Fruit fly (Drosophila melanogaster) whole organism, embryonic: ENCODE results near the gene Pisd.
A peak's percentile ranks its signal among the peaks of the same experiment; 100 is the strongest.

Experiments used
- Atf3 ChIP-seq: fragments of 200-800 bp; sonication (Bioruptor generic); optimal IDR thresholded peaks from 3 replicates; lab custom pipeline; 2016; ENCODE audit warnings: missing biosample characterization, missing genetic modification characterization
- Bgb ChIP-seq: fragments of 200-800 bp; sonication (Bioruptor generic); IDR thresholded peaks from 2 replicates; pipeline ENCODE4 v1.3.6; 2022; ENCODE audit warnings: missing biosample characterization, missing genetic modification characterization; ENCODE audit not compliant: partially characterized antibody
- CG10959 ChIP-seq: fragments of 200-800 bp; sonication (Bioruptor generic); IDR thresholded peaks from 2 replicates; pipeline ENCODE4 v1.3.6; 2022; ENCODE audit warnings: missing biosample characterization, missing genetic modification characterization
- CG12219 ChIP-seq: fragments of 200-800 bp; sonication (Bioruptor generic); optimal IDR thresholded peaks from 3 replicates; lab custom pipeline; 2018; ENCODE audit warnings: missing biosample characterization, mild to moderate bottlenecking, missing genetic modification characterization
- CG12659 ChIP-seq: fragments of 200-800 bp; sonication (Bioruptor generic); optimal IDR thresholded peaks from 3 replicates; lab custom pipeline; 2017; ENCODE audit warnings: mild to moderate bottlenecking, missing biosample characterization, missing genetic modification reagents, missing genetic modification characterization
- CG12942 ChIP-seq: fragments of 200-800 bp; sonication (Bioruptor generic); optimal IDR thresholded peaks from 3 replicates; lab custom pipeline; 2016; ENCODE audit warnings: missing biosample characterization, missing genetic modification characterization
- CG14014 ChIP-seq: fragments of 200-800 bp; sonication (Bioruptor generic); IDR thresholded peaks from 2 replicates; pipeline ENCODE4 v1.3.6; 2022; ENCODE audit warnings: missing biosample characterization, missing genetic modification characterization
- CG1603 ChIP-seq: fragments of 200-800 bp; sonication (Bioruptor generic); optimal IDR thresholded peaks from 2 replicates; lab custom pipeline; 2019; ENCODE audit warnings: missing biosample characterization, mild to moderate bottlenecking, missing genetic modification characterization, moderate library complexity
- CG18619 ChIP-seq: fragments of 200-800 bp; sonication (Bioruptor generic); optimal IDR thresholded peaks from 3 replicates; lab custom pipeline; 2017; ENCODE audit warnings: missing biosample characterization, mild to moderate bottlenecking, missing genetic modification characterization
- CG2129 ChIP-seq: fragments of 200-800 bp; sonication (Bioruptor generic); IDR thresholded peaks from 2 replicates; pipeline ENCODE4 v1.3.6; 2022; ENCODE audit warnings: missing biosample characterization, missing genetic modification characterization; ENCODE audit not compliant: partially characterized antibody
- CG30020 ChIP-seq: fragments of 200-800 bp; optimal IDR thresholded peaks from 2 replicates; lab custom pipeline; 2019; ENCODE audit warnings: missing biosample characterization, mild to moderate bottlenecking, missing genetic modification characterization, moderate library complexity
- CG34376 ChIP-seq: fragments of 200-800 bp; sonication (Bioruptor generic); optimal IDR thresholded peaks from 2 replicates; lab custom pipeline; 2018; ENCODE audit warnings: missing biosample characterization, mild to moderate bottlenecking, missing genetic modification characterization
- CG6765 ChIP-seq: fragments of 200-800 bp; sonication (Bioruptor generic); optimal IDR thresholded peaks from 3 replicates; lab custom pipeline; 2017; ENCODE audit warnings: missing biosample characterization, mild to moderate bottlenecking, missing genetic modification characterization
- CG7928 ChIP-seq: fragments of 200-800 bp; sonication (Bioruptor generic); optimal IDR thresholded peaks from 2 replicates; lab custom pipeline; 2017; ENCODE audit warnings: missing biosample characterization, mild to moderate bottlenecking, missing genetic modification characterization
- CG7963 ChIP-seq: fragments of 200-800 bp; sonication (Bioruptor generic); IDR thresholded peaks from 3 replicates; pipeline ENCODE4 v1.3.6; 2022; ENCODE audit warnings: missing biosample characterization, missing genetic modification characterization; ENCODE audit not compliant: partially characterized antibody
- CG8924 ChIP-seq: fragments of 200-800 bp; optimal IDR thresholded peaks from 3 replicates; lab custom pipeline; 2019; ENCODE audit warnings: missing biosample characterization, mild to moderate bottlenecking, missing genetic modification characterization, moderate library complexity
- CG9609 ChIP-seq: fragments of 200-800 bp; sonication (Bioruptor generic); optimal IDR thresholded peaks from 3 replicates; lab custom pipeline; 2016; ENCODE audit warnings: missing biosample characterization, missing genetic modification characterization
- CoRest ChIP-seq: fragments of 200-800 bp; sonication (Bioruptor generic); optimal IDR thresholded peaks from 3 replicates; lab custom pipeline; 2018; ENCODE audit warnings: missing biosample characterization, mild to moderate bottlenecking, missing genetic modification characterization, moderate library complexity
- Dip2 ChIP-seq: fragments of 200-800 bp; sonication (Bioruptor generic); IDR thresholded peaks from 2 replicates; pipeline ENCODE4 v1.3.6; 2022; ENCODE audit warnings: missing biosample characterization, missing genetic modification characterization
- Drgx ChIP-seq: fragments of 200-800 bp; sonication (Bioruptor generic); IDR thresholded peaks from 2 replicates; pipeline ENCODE4 v1.3.6; 2022; ENCODE audit warnings: missing biosample characterization, missing genetic modification characterization
- HLH4C ChIP-seq: fragments of 200-800 bp; sonication (Bioruptor generic); IDR thresholded peaks from 3 replicates; pipeline ENCODE4 v1.3.6; 2022; ENCODE audit warnings: missing biosample characterization, missing genetic modification characterization; ENCODE audit not compliant: partially characterized antibody
- Hsf ChIP-seq: fragments of 200-800 bp; sonication (Bioruptor generic); optimal IDR thresholded peaks from 3 replicates; lab custom pipeline; 2016; ENCODE audit warnings: missing biosample characterization, missing genetic modification characterization
- Myb ChIP-seq: fragments of 200-800 bp; sonication (Bioruptor generic); optimal IDR thresholded peaks from 2 replicates; lab custom pipeline; 2016; ENCODE audit warnings: missing biosample characterization, missing genetic modification characterization
- Oaz ChIP-seq: fragments of 200-800 bp; sonication (Bioruptor generic); IDR thresholded peaks from 2 replicates; pipeline ENCODE4 v1.3.6; 2022; ENCODE audit warnings: missing biosample characterization, missing genetic modification characterization
- Optix ChIP-seq: fragments of 200-800 bp; sonication (Bioruptor generic); IDR thresholded peaks from 3 replicates; pipeline ENCODE4 v1.3.6; 2022; ENCODE audit warnings: missing biosample characterization, missing genetic modification characterization
- Ravus ChIP-seq: fragments of 200-800 bp; sonication (Bioruptor generic); IDR thresholded peaks from 2 replicates; pipeline ENCODE4 v1.3.6; 2022; ENCODE audit warnings: missing biosample characterization, missing genetic modification characterization
- Xrp1 ChIP-seq: fragments of 200-800 bp; sonication (Bioruptor generic); IDR thresholded peaks from 2 replicates; pipeline ENCODE4 v1.3.6; 2022; ENCODE audit warnings: missing biosample characterization, missing genetic modification characterization
- ab ChIP-seq: fragments of 200-800 bp; sonication (Bioruptor generic); optimal IDR thresholded peaks from 2 replicates; lab custom pipeline; 2016; ENCODE audit warnings: missing biosample characterization, missing genetic modification characterization
- ara ChIP-seq: fragments of 200-800 bp; sonication (Bioruptor generic); IDR thresholded peaks from 2 replicates; pipeline ENCODE4 v1.3.6; 2022; ENCODE audit warnings: missing biosample characterization, missing genetic modification characterization
- bbx ChIP-seq: fragments of 200-800 bp; sonication (Bioruptor generic); IDR thresholded peaks from 2 replicates; pipeline ENCODE4 v1.3.6; 2022; ENCODE audit warnings: missing biosample characterization, missing genetic modification characterization; ENCODE audit not compliant: partially characterized antibody
- corto ChIP-seq: fragments of 200-800 bp; sonication (Bioruptor generic); optimal IDR thresholded peaks from 2 replicates; lab custom pipeline; 2016; ENCODE audit warnings: missing biosample characterization, mild to moderate bottlenecking, missing genetic modification characterization, moderate library complexity
- crp ChIP-seq, 2 experiments: fragments of 200-800 bp; sonication (Bioruptor generic); optimal IDR thresholded peaks; 2 replicates in 1 of 2; 3 replicates in 1 of 2; lab custom pipeline; 2017; ENCODE audit warnings: missing biosample characterization in 2 of 2, missing genetic modification characterization in 2 of 2, mild to moderate bottlenecking in 1 of 2, moderate library complexity in 1 of 2
- cwo ChIP-seq: fragments of 200-800 bp; sonication (Bioruptor generic); optimal IDR thresholded peaks from 3 replicates; lab custom pipeline; 2017; ENCODE audit warnings: missing biosample characterization, missing genetic modification characterization, mild to moderate bottlenecking, moderate library complexity, missing genetic modification reagents
- eyg ChIP-seq: fragments of 200-800 bp; sonication (Bioruptor generic); optimal IDR thresholded peaks from 3 replicates; lab custom pipeline; 2016; ENCODE audit warnings: missing biosample characterization, missing genetic modification characterization
- fd64A ChIP-seq: fragments of 200-800 bp; sonication (Bioruptor generic); optimal IDR thresholded peaks from 3 replicates; lab custom pipeline; 2018; ENCODE audit warnings: missing biosample characterization, mild to moderate bottlenecking, missing genetic modification characterization
- gsb ChIP-seq: fragments of 200-800 bp; sonication (Bioruptor generic); IDR thresholded peaks from 2 replicates; pipeline ENCODE4 v1.3.6; 2022; ENCODE audit warnings: missing biosample characterization, missing genetic modification characterization
- knrl ChIP-seq: fragments of 200-800 bp; sonication (Bioruptor generic); IDR thresholded peaks from 3 replicates; pipeline ENCODE4 v1.3.6; 2022; ENCODE audit warnings: missing biosample characterization, missing genetic modification characterization; ENCODE audit not compliant: partially characterized antibody
- lola ChIP-seq, 3 experiments: fragments of >200 bp in 2 of 3; fragments of 200-800 bp in 1 of 3; sonication (Bioruptor generic) in 1 of 3; optimal IDR thresholded peaks; 2 replicates each; lab custom pipeline; 2017 to 2019; ENCODE audit warnings: missing biosample characterization in 3 of 3, missing genetic modification characterization in 3 of 3, mild to moderate bottlenecking in 1 of 3, moderate library complexity in 1 of 3
- maf-S ChIP-seq: fragments of 200-800 bp; sonication (Bioruptor generic); optimal IDR thresholded peaks from 2 replicates; lab custom pipeline; 2016; ENCODE audit warnings: missing biosample characterization, missing genetic modification characterization
- p53 ChIP-seq: fragments of 200-800 bp; sonication (Bioruptor generic); optimal IDR thresholded peaks from 2 replicates; lab custom pipeline; 2016; ENCODE audit warnings: missing biosample characterization, missing genetic modification characterization
- pan ChIP-seq, 4 experiments: fragments of >200 bp in 3 of 4; fragments of 200-800 bp in 1 of 4; sonication (Bioruptor generic) in 1 of 4; optimal IDR thresholded peaks in 3 of 4; IDR thresholded peaks in 1 of 4; 2 replicates each; pipeline versions ENCODE4 v1.3.6 to Lab custom; 2017 to 2022; ENCODE audit warnings: missing biosample characterization in 2 of 4, missing genetic modification characterization in 2 of 4, mixed read lengths in 1 of 4
- pfk ChIP-seq: fragments of 200-800 bp; sonication (Bioruptor generic); optimal IDR thresholded peaks from 2 replicates; lab custom pipeline; 2018; ENCODE audit warnings: missing biosample characterization, mild to moderate bottlenecking, missing genetic modification characterization, moderate library complexity
- sc ChIP-seq, 3 experiments: fragments of >200 bp in 2 of 3; fragments of 200-800 bp in 1 of 3; sonication (Bioruptor generic) in 1 of 3; optimal IDR thresholded peaks; 2 replicates in 2 of 3; 3 replicates in 1 of 3; lab custom pipeline; 2017; ENCODE audit warnings: mild to moderate bottlenecking in 1 of 3, missing biosample characterization in 1 of 3, missing genetic modification characterization in 1 of 3, missing genetic modification reagents in 1 of 3
- slp2 ChIP-seq: fragments of 200-800 bp; sonication (Bioruptor generic); optimal IDR thresholded peaks from 2 replicates; lab custom pipeline; 2016; ENCODE audit warnings: missing biosample characterization, missing genetic modification characterization
- ssp ChIP-seq: fragments of 200-800 bp; sonication (Bioruptor generic); IDR thresholded peaks from 2 replicates; pipeline ENCODE4 v1.3.6; 2022; ENCODE audit warnings: missing biosample characterization, missing genetic modification characterization
- vnd ChIP-seq: fragments of 200-800 bp; sonication (Bioruptor generic); IDR thresholded peaks from 3 replicates; pipeline ENCODE4 v1.3.6; 2022; ENCODE audit warnings: missing biosample characterization, missing genetic modification characterization; ENCODE audit not compliant: partially characterized antibody
- vvl ChIP-seq: fragments of 200-800 bp; sonication (Bioruptor generic); IDR thresholded peaks from 2 replicates; pipeline ENCODE4 v1.3.6; 2022; ENCODE audit warnings: missing biosample characterization, missing genetic modification characterization
- zen ChIP-seq: fragments of 200-800 bp; sonication (Bioruptor generic); optimal IDR thresholded peaks from 3 replicates; lab custom pipeline; 2018; ENCODE audit warnings: missing biosample characterization, mild to moderate bottlenecking, missing genetic modification characterization, moderate library complexity

Pisd gene

dm6 chr3R:24047998-24048511, 2.5 kb upstream of the Pisd start, which contains the start of gene Rox8 (continued):
- no peak for TF ChIP-seq pan (optimal IDR thresholded peaks at IDR 0.05; lab: Kevin White, UChicago)
- no peak for TF ChIP-seq pan (GFP tag; optimal IDR thresholded peaks at IDR 0.05 in 1 of 2, IDR thresholded peaks at IDR 0.05 in 1 of 2)
- no peak for TF ChIP-seq CG2129 (GFP tag; lab: Robert Waterston, UW)
- TF ChIP-seq gsb: no peak
- TF ChIP-seq ab (GFP tag; lab: Kevin White, UChicago): no peak
- TF ChIP-seq vnd (GFP tag; lab: Robert Waterston, UW): peak; percentile 55; the same call in 2 of the 3 replicates
- peak; percentile 79 for TF ChIP-seq CG34376 (GFP tag; lab: Kevin White, UChicago)
- peak; percentile 66 for TF ChIP-seq bbx (GFP tag; lab: Robert Waterston, UW)
- TF ChIP-seq slp2 (GFP tag; lab: Kevin White, UChicago): no peak
- peak; percentile 70 for TF ChIP-seq CG30020 (tag; lab: Kevin White, UChicago)
- TF ChIP-seq Myb (GFP tag; lab: Kevin White, UChicago): peak; percentile 21
- 0 out of 2 replicates have a peak, but pooled peaks have one; percentile 12 for TF ChIP-seq ara (GFP tag; lab: Robert Waterston, UW)
- TF ChIP-seq Oaz (GFP tag; lab: Robert Waterston, UW): no peak
- TF ChIP-seq CG8924 (tag; lab: Kevin White, UChicago): peak; percentile 56
- peak; percentile 47 for TF ChIP-seq vvl (GFP tag; lab: Robert Waterston, UW)
- TF ChIP-seq CG12659 (GFP tag; lab: Kevin White, UChicago): peak; percentile 84
- peak; percentile 89 for TF ChIP-seq CG7928 (GFP tag; lab: Kevin White, UChicago)
- TF ChIP-seq CG7963: no peak
- peak; percentile 67 for TF ChIP-seq zen (tag; lab: Kevin White, UChicago)
- peak; percentile 48; the same call in 1 of the 2 replicates for TF ChIP-seq Bgb
- TF ChIP-seq CG14014 (GFP tag; lab: Robert Waterston, UW): peak; percentile 40; the same call in 1 of the 2 replicates
- no peak for TF ChIP-seq eyg (GFP tag; lab: Kevin White, UChicago)
- TF ChIP-seq p53 (GFP tag; lab: Kevin White, UChicago): no peak
- no peak for TF ChIP-seq sc (optimal IDR thresholded peaks at IDR 0.05; lab: Kevin White, UChicago)
- TF ChIP-seq sc (GFP tag; optimal IDR thresholded peaks at IDR 0.05; lab: Kevin White, UChicago): no peak
- no peak for TF ChIP-seq Dip2 (GFP tag; lab: Robert Waterston, UW)
- no peak for TF ChIP-seq Ravus (GFP tag; lab: Robert Waterston, UW)
- peak in 1 of 3 experiments; percentile 3 for TF ChIP-seq lola (GFP tag; optimal IDR thresholded peaks at IDR 0.05; lab: Kevin White, UChicago)
- no peak for TF ChIP-seq CG12942 (GFP tag; lab: Kevin White, UChicago)
- TF ChIP-seq CG9609: peak; percentile 15
- TF ChIP-seq CG6765 (GFP tag; lab: Kevin White, UChicago): no peak
- TF ChIP-seq ssp: peak; percentile 27; the same call in 1 of the 2 replicates
- TF ChIP-seq CoRest (tag; lab: Kevin White, UChicago): peak; percentile 44
- peak; percentile 47; the same call in 1 of the 3 replicates for TF ChIP-seq knrl (GFP tag; lab: Robert Waterston, UW)
- peak; percentile 19 for TF ChIP-seq pfk
- peak; percentile 54 for TF ChIP-seq corto
- no peak for TF ChIP-seq Drgx (GFP tag; lab: Robert Waterston, UW)
- TF ChIP-seq CG12219 (GFP tag; lab: Kevin White, UChicago): no peak
- peak in 1 of 2 experiments; percentile 54 for TF ChIP-seq crp (GFP tag; optimal IDR thresholded peaks at IDR 0.05; lab: Kevin White, UChicago)
- no peak for TF ChIP-seq Optix (GFP tag; lab: Robert Waterston, UW)
- peak; percentile 70 for TF ChIP-seq HLH4C (GFP tag; lab: Robert Waterston, UW)
- peak; percentile 62 for TF ChIP-seq CG1603 (tag; lab: Kevin White, UChicago)
- peak; percentile 52 for TF ChIP-seq Atf3
- no peak for TF ChIP-seq cwo (GFP tag; lab: Kevin White, UChicago)
- TF ChIP-seq Hsf (GFP tag; lab: Kevin White, UChicago): peak; percentile 45
- TF ChIP-seq maf-S (GFP tag; lab: Kevin White, UChicago): no peak
- TF ChIP-seq CG18619 (GFP tag; lab: Kevin White, UChicago): peak; percentile 44
- no peak for TF ChIP-seq CG10959 (GFP tag; lab: Robert Waterston, UW)
- TF ChIP-seq fd64A (GFP tag; lab: Kevin White, UChicago): no peak
- peak; percentile 8; the same call in 1 of the 2 replicates for TF ChIP-seq Xrp1
